Fruit fly (Drosophila melanogaster) whole organism, embryonic: ENCODE measurements around the gene CG1575.
A peak's percentile ranks its signal among the peaks of the same experiment; 100 is the strongest.

ENCODE experiments used
- Atf6 ChIP-seq: fragments of 200-800 bp; sonication (Bioruptor generic); IDR thresholded peaks from 2 replicates; pipeline ENCODE4 v1.3.6; 2022; ENCODE audit warnings: missing biosample characterization, missing genetic modification characterization
- CG11247 ChIP-seq: fragments of 200-800 bp; sonication (Bioruptor generic); IDR thresholded peaks from 2 replicates; pipeline ENCODE4 v1.3.6; 2022; ENCODE audit warnings: missing biosample characterization, missing genetic modification characterization
- CG11696 ChIP-seq: fragments of 200-800 bp; sonication (Bioruptor generic); IDR thresholded peaks from 2 replicates; pipeline ENCODE4 v1.3.6; 2022; ENCODE audit warnings: missing biosample characterization, missing genetic modification characterization
- CG12219 ChIP-seq: fragments of 200-800 bp; sonication (Bioruptor generic); optimal IDR thresholded peaks from 3 replicates; lab custom pipeline; 2018; ENCODE audit warnings: missing biosample characterization, mild to moderate bottlenecking, missing genetic modification characterization
- CG14710 ChIP-seq: fragments of 200-800 bp; sonication (Bioruptor generic); optimal IDR thresholded peaks from 3 replicates; lab custom pipeline; 2019; ENCODE audit warnings: missing biosample characterization, mild to moderate bottlenecking, missing genetic modification characterization, moderate library complexity
- CG15011 ChIP-seq: fragments of 200-800 bp; sonication (Bioruptor generic); optimal IDR thresholded peaks from 3 replicates; lab custom pipeline; 2018; ENCODE audit warnings: missing biosample characterization, mild to moderate bottlenecking, missing genetic modification characterization
- CG1647 ChIP-seq: fragments of 200-800 bp; sonication (Bioruptor generic); optimal IDR thresholded peaks from 3 replicates; lab custom pipeline; 2016; ENCODE audit warnings: missing biosample characterization, missing genetic modification characterization
- CG30403 ChIP-seq: fragments of 200-800 bp; sonication (Bioruptor generic); optimal IDR thresholded peaks from 3 replicates; lab custom pipeline; 2016; ENCODE audit warnings: missing biosample characterization, missing genetic modification characterization
- CG3281 ChIP-seq: fragments of 200-800 bp; sonication (Bioruptor generic); optimal IDR thresholded peaks from 3 replicates; lab custom pipeline; 2017; ENCODE audit warnings: missing biosample characterization, mild to moderate bottlenecking, missing genetic modification characterization
- CG34376 ChIP-seq: fragments of 200-800 bp; sonication (Bioruptor generic); optimal IDR thresholded peaks from 2 replicates; lab custom pipeline; 2018; ENCODE audit warnings: missing biosample characterization, mild to moderate bottlenecking, missing genetic modification characterization
- CG4707 ChIP-seq: fragments of 200-800 bp; sonication (Bioruptor generic); optimal IDR thresholded peaks from 2 replicates; lab custom pipeline; 2018; ENCODE audit warnings: missing biosample characterization, mild to moderate bottlenecking, missing genetic modification characterization, moderate library complexity
- CG5953 ChIP-seq: fragments of 200-800 bp; sonication (Bioruptor generic); IDR thresholded peaks from 2 replicates; pipeline ENCODE4 v1.3.6; 2022; ENCODE audit warnings: missing biosample characterization, missing genetic modification characterization
- CG6654 ChIP-seq: fragments of 200-800 bp; sonication (Bioruptor generic); optimal IDR thresholded peaks from 2 replicates; lab custom pipeline; 2017; ENCODE audit warnings: missing biosample characterization, mild to moderate bottlenecking, missing genetic modification characterization
- CG8089 ChIP-seq: fragments of 200-800 bp; sonication (Bioruptor generic); optimal IDR thresholded peaks from 3 replicates; lab custom pipeline; 2016; ENCODE audit warnings: missing biosample characterization, missing genetic modification characterization
- CG9727 ChIP-seq: fragments of 200-800 bp; sonication (Bioruptor generic); optimal IDR thresholded peaks from 3 replicates; lab custom pipeline; 2017; ENCODE audit warnings: missing biosample characterization, mild to moderate bottlenecking, missing genetic modification characterization
- CHES-1-like ChIP-seq: fragments of 200-800 bp; sonication (Bioruptor generic); optimal IDR thresholded peaks from 2 replicates; lab custom pipeline; 2016; ENCODE audit warnings: missing biosample characterization, missing genetic modification characterization
- Camta ChIP-seq: fragments of 200-800 bp; sonication (Bioruptor generic); optimal IDR thresholded peaks from 2 replicates; lab custom pipeline; 2016; ENCODE audit warnings: missing biosample characterization, missing genetic modification characterization
- Dbx ChIP-seq: fragments of 200-800 bp; sonication (Bioruptor generic); IDR thresholded peaks from 3 replicates; pipeline ENCODE4 v1.3.6; 2022; ENCODE audit warnings: missing biosample characterization, missing genetic modification characterization
- Dfd ChIP-seq, 2 experiments: fragments of >200 bp; optimal IDR thresholded peaks; 2 replicates each; lab custom pipeline; 2017; ENCODE audit warnings: missing biosample characterization in 2 of 2, missing genetic modification characterization in 2 of 2
- Ets97D ChIP-seq: fragments of 200-800 bp; sonication (Bioruptor generic); optimal IDR thresholded peaks from 3 replicates; lab custom pipeline; 2016; ENCODE audit warnings: missing biosample characterization, missing genetic modification characterization
- Gug ChIP-seq: fragments of 200-800 bp; sonication (Bioruptor generic); IDR thresholded peaks from 4 replicates; pipeline ENCODE4 v1.3.6; 2022; ENCODE audit warnings: missing biosample characterization, missing genetic modification characterization
- HmgZ ChIP-seq: fragments of 200-800 bp; sonication (Bioruptor generic); optimal IDR thresholded peaks from 2 replicates; lab custom pipeline; 2018; ENCODE audit warnings: missing biosample characterization, mild to moderate bottlenecking, missing genetic modification characterization
- Hr78 ChIP-seq, 2 experiments: fragments of 200-800 bp in 1 of 2; fragments of >200 bp in 1 of 2; sonication (Bioruptor generic) in 1 of 2; optimal IDR thresholded peaks; 2 replicates each; lab custom pipeline; 2017 to 2019; ENCODE audit warnings: missing biosample characterization in 2 of 2, missing genetic modification characterization in 2 of 2, mild to moderate bottlenecking in 1 of 2, moderate library complexity in 1 of 2
- MBD-R2 ChIP-seq: fragments of 200-800 bp; sonication (Bioruptor generic); IDR thresholded peaks from 2 replicates; pipeline ENCODE4 v1.3.6; 2022; ENCODE audit warnings: missing biosample characterization, missing genetic modification characterization
- Myb ChIP-seq: fragments of 200-800 bp; sonication (Bioruptor generic); optimal IDR thresholded peaks from 2 replicates; lab custom pipeline; 2016; ENCODE audit warnings: missing biosample characterization, missing genetic modification characterization
- Nf-YB ChIP-seq: fragments of 200-800 bp; sonication (Bioruptor generic); optimal IDR thresholded peaks from 3 replicates; lab custom pipeline; 2019; ENCODE audit warnings: missing biosample characterization, mild to moderate bottlenecking, missing genetic modification characterization, moderate library complexity
- PHDP ChIP-seq: fragments of 200-800 bp; sonication (Bioruptor generic); optimal IDR thresholded peaks from 3 replicates; lab custom pipeline; 2018; ENCODE audit warnings: missing biosample characterization, mild to moderate bottlenecking, missing genetic modification characterization, moderate library complexity
- Pdp1 ChIP-seq, 2 experiments: fragments of 200-800 bp; sonication (Bioruptor generic); optimal IDR thresholded peaks; 3 replicates each; lab custom pipeline; 2016; ENCODE audit warnings: missing biosample characterization in 2 of 2, missing genetic modification characterization in 2 of 2, mild to moderate bottlenecking in 1 of 2, moderate library complexity in 1 of 2
- Six4 ChIP-seq: fragments of 200-800 bp; sonication (Bioruptor generic); optimal IDR thresholded peaks from 2 replicates; lab custom pipeline; 2016; ENCODE audit warnings: missing biosample characterization, missing genetic modification characterization
- Trl ChIP-seq, 3 experiments: fragments of >200 bp in 2 of 3; fragments of 200-800 bp in 1 of 3; sonication (Bioruptor generic) in 1 of 3; optimal IDR thresholded peaks; 2 replicates in 1 of 3; 3 replicates in 2 of 3; lab custom pipeline; 2016 to 2017; ENCODE audit warnings: missing biosample characterization in 1 of 3, missing genetic modification characterization in 1 of 3
- amos ChIP-seq: fragments of 200-800 bp; sonication (Bioruptor generic); IDR thresholded peaks from 2 replicates; pipeline ENCODE4 v1.3.6; 2022; ENCODE audit warnings: missing biosample characterization, missing genetic modification characterization; ENCODE audit not compliant: partially characterized antibody
- cg ChIP-seq: fragments of 200-800 bp; sonication (Bioruptor generic); optimal IDR thresholded peaks from 3 replicates; lab custom pipeline; 2019; ENCODE audit warnings: missing biosample characterization, mild to moderate bottlenecking, missing genetic modification characterization, moderate library complexity
- crc ChIP-seq: fragments of 200-800 bp; sonication (Bioruptor generic); optimal IDR thresholded peaks from 2 replicates; lab custom pipeline; 2016; ENCODE audit warnings: missing biosample characterization, missing genetic modification characterization
- dysf ChIP-seq: fragments of 200-800 bp; sonication (Bioruptor generic); IDR thresholded peaks from 3 replicates; pipeline ENCODE4 v1.3.6; 2022; ENCODE audit warnings: missing biosample characterization, missing genetic modification characterization
- ewg ChIP-seq: fragments of 200-800 bp; sonication (Bioruptor generic); optimal IDR thresholded peaks from 3 replicates; lab custom pipeline; 2017; ENCODE audit warnings: mild to moderate bottlenecking, missing biosample characterization, missing genetic modification reagents, missing genetic modification characterization
- fru ChIP-seq: fragments of >200 bp; optimal IDR thresholded peaks from 2 replicates; lab custom pipeline; 2017
- fu2 ChIP-seq: fragments of 200-800 bp; sonication (Bioruptor generic); optimal IDR thresholded peaks from 2 replicates; lab custom pipeline; 2016; ENCODE audit warnings: missing biosample characterization, missing genetic modification characterization
- hth ChIP-seq: fragments of >200 bp; optimal IDR thresholded peaks from 2 replicates; lab custom pipeline; 2017; ENCODE audit warnings: inconsistent platforms
- inv ChIP-seq: fragments of 200-800 bp; sonication (Bioruptor generic); IDR thresholded peaks from 2 replicates; pipeline ENCODE4 v1.3.6; 2022; ENCODE audit warnings: missing biosample characterization, missing genetic modification characterization; ENCODE audit not compliant: partially characterized antibody
- lov ChIP-seq, 2 experiments: fragments of 200-800 bp in 1 of 2; fragments of >200 bp in 1 of 2; sonication (Bioruptor generic) in 1 of 2; IDR thresholded peaks in 1 of 2; optimal IDR thresholded peaks in 1 of 2; 2 replicates in 1 of 2; 3 replicates in 1 of 2; pipeline versions ENCODE4 v1.3.6 to Lab custom; 2017 to 2022; ENCODE audit warnings: missing biosample characterization in 1 of 2, missing genetic modification characterization in 1 of 2
- oc ChIP-seq: fragments of 200-800 bp; sonication (Bioruptor generic); optimal IDR thresholded peaks from 2 replicates; lab custom pipeline; 2018; ENCODE audit warnings: missing biosample characterization, mild to moderate bottlenecking, missing genetic modification characterization, moderate library complexity
- pb ChIP-seq: fragments of 200-800 bp; sonication (Bioruptor generic); optimal IDR thresholded peaks from 3 replicates; lab custom pipeline; 2016; ENCODE audit warnings: missing biosample characterization, missing genetic modification characterization
- pnt ChIP-seq: fragments of 200-800 bp; sonication (Bioruptor generic); optimal IDR thresholded peaks from 3 replicates; lab custom pipeline; 2016; ENCODE audit warnings: missing biosample characterization, missing genetic modification characterization
- prd ChIP-seq, 3 experiments: fragments of >200 bp in 2 of 3; fragments of 200-800 bp in 1 of 3; sonication (Bioruptor generic) in 1 of 3; optimal IDR thresholded peaks in 2 of 3; IDR thresholded peaks in 1 of 3; 2 replicates in 2 of 3; 3 replicates in 1 of 3; pipeline versions ENCODE4 v1.3.6 to Lab custom; 2017 to 2022; ENCODE audit warnings: missing biosample characterization in 1 of 3, missing genetic modification characterization in 1 of 3
- run ChIP-seq: fragments of 200-800 bp; sonication (Bioruptor generic); optimal IDR thresholded peaks from 3 replicates; lab custom pipeline; 2018; ENCODE audit warnings: missing biosample characterization, mild to moderate bottlenecking, missing genetic modification characterization
- sug ChIP-seq: fragments of 200-800 bp; optimal IDR thresholded peaks from 2 replicates; lab custom pipeline; 2019; ENCODE audit warnings: missing biosample characterization, mild to moderate bottlenecking, missing genetic modification characterization, moderate library complexity
- zen2 ChIP-seq: fragments of 200-800 bp; sonication (Bioruptor generic); IDR thresholded peaks from 3 replicates; pipeline ENCODE4 v1.3.6; 2022; ENCODE audit warnings: missing biosample characterization, missing genetic modification characterization; ENCODE audit not compliant: partially characterized antibody

Gene CG1575

DNA sequence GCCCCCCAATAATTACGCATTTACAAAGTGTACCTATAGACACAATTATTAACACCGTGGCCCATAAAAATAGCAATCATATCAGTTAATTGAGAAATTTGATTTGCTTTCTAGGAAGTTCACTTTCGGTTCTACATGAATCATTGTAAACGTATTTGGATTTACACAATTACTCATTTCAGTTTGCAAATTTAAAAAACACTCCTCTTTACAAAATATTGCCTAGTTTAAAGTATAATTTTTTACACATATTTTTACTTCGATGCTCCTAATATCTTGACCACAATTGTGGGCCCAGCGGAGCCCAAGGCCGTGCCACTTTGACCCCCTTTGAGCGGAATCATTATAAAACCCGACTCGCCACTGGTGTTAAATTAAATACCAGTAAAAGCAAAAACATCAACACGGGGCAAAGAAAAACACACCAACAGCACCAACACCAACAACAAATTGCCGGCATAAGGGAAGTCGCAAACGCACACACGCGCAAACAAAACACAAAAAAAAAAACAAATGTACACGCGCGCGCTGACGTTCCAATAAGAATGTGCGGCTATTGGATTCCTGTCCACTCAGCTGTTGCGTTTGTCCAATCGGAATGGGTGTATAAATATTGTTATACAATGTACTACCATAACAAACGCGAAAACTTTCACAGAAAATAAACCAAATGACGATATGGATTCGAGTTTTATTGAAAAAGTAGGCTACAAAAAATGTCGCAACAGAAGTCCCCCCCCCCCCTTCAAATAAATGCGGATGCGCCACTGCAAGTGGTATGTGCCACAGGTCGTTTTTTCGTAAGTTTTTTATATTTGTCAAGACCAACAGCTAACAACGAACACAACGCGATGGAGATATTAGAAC is 2.1 kb upstream of the CG1575 start (continued):
- TF ChIP-seq crc (GFP tag; lab: Kevin White, UChicago) (no peak), CG6654 (GFP tag; lab: Kevin White, UChicago) (peak; percentile 18), CG11247 (0 out of 2 replicates have a peak, but pooled peaks have one; percentile 32), dysf (peak; percentile 73), CG5953 (no peak), HmgZ (tag; lab: Kevin White, UChicago) (peak; percentile 64), CG1647 (GFP tag; lab: Kevin White, UChicago) (no peak), PHDP (tag; lab: Kevin White, UChicago) (peak; percentile 75), CG9727 (GFP tag; lab: Kevin White, UChicago) (peak; percentile 58), Nf-YB (GFP tag; lab: Kevin White, UChicago) (no peak), sug (tag; lab: Kevin White, UChicago) (peak; percentile 75), CG14710 (tag; lab: Kevin White, UChicago) (peak; percentile 7), CG3281 (GFP tag; lab: Kevin White, UChicago) (peak; percentile 86), Six4 (GFP tag; lab: Kevin White, UChicago) (no peak), cg (peak; percentile 29), Dbx (GFP tag; lab: Robert Waterston, UW) (peak; percentile 55; the same call in 1 of the 3 replicates), CG11696 (GFP tag; lab: Robert Waterston, UW) (peak; percentile 78), hth (lab: Kevin White, UChicago) (no peak), Camta (GFP tag; lab: Kevin White, UChicago) (peak; percentile 11), run (peak; percentile 42), Myb (GFP tag; lab: Kevin White, UChicago) (peak; percentile 33), pnt (GFP tag; lab: Kevin White, UChicago) (no peak), CHES-1-like (GFP tag; lab: Kevin White, UChicago) (peak; percentile 31), CG12219 (peak; percentile 53), oc (tag; lab: Kevin White, UChicago) (peak; percentile 6), Pdp1 (GFP tag; optimal IDR thresholded peaks at IDR 0.05; lab: Kevin White, UChicago) (no peak), zen2 (GFP tag; lab: Robert Waterston, UW) (no peak), CG30403 (peak; percentile 57), amos (GFP tag; lab: Robert Waterston, UW) (no peak), Hr78 (GFP tag; optimal IDR thresholded peaks at IDR 0.05; lab: Kevin White, UChicago) (peak in 1 of 2 experiments; percentile 61), prd (optimal IDR thresholded peaks at IDR 0.05; lab: Kevin White, UChicago) (no peak), prd (GFP tag; IDR thresholded peaks at IDR 0.05; lab: Robert Waterston, UW) (peak; percentile 68), Gug (GFP tag; lab: Robert Waterston, UW) (no peak), CG8089 (no peak), ewg (GFP tag; lab: Kevin White, UChicago) (no peak), Trl (optimal IDR thresholded peaks at IDR 0.05; lab: Kevin White, UChicago) (no peak), Trl (GFP tag; optimal IDR thresholded peaks at IDR 0.05; lab: Kevin White, UChicago) (no peak), fru (lab: Kevin White, UChicago) (no peak), Atf6 (GFP tag; lab: Robert Waterston, UW) (peak; percentile 70), Dfd (GFP tag; optimal IDR thresholded peaks at IDR 0.05; lab: Kevin White, UChicago) (no peak), Ets97D (GFP tag; lab: Kevin White, UChicago) (no peak), CG34376 (GFP tag; lab: Kevin White, UChicago) (peak; percentile 67), lov (optimal IDR thresholded peaks at IDR 0.05; lab: Kevin White, UChicago) (no peak), lov (GFP tag; IDR thresholded peaks at IDR 0.05; lab: Robert Waterston, UW) (no peak), CG15011 (GFP tag; lab: Kevin White, UChicago) (peak; percentile 62), CG4707 (no peak), pb (GFP tag; lab: Kevin White, UChicago) (peak; percentile 41), MBD-R2 (GFP tag; lab: Robert Waterston, UW) (no peak; the same call in 1 of the 2 replicates), inv (no peak), fu2 (peak; percentile 33)
